Worm (Caenorhabditis elegans): ENCODE results near the gene C26B9.2.

- TF ChIP-seq lin-39 (tag; optimal IDR thresholded peaks at IDR 0.05) = no peak
- no peak for TF ChIP-seq unc-62 (GFP tag; optimal IDR thresholded peaks at IDR 0.05)
- TF ChIP-seq ama-1 (optimal IDR thresholded peaks at IDR 0.05) = no peak
- no peak for TF ChIP-seq nhr-237 (tag; optimal IDR thresholded peaks at IDR 0.05)
- TF ChIP-seq lsy-2 (tag; optimal IDR thresholded peaks at IDR 0.05) = no peak
- no peak for TF ChIP-seq nhr-12 (tag; optimal IDR thresholded peaks at IDR 0.05)
- no peak for TF ChIP-seq unc-39 (tag; optimal IDR thresholded peaks at IDR 0.05)
- TF ChIP-seq nhr-77 (tag; optimal IDR thresholded peaks at IDR 0.05) = no peak
- no peak for TF ChIP-seq elt-3 (tag; optimal IDR thresholded peaks at IDR 0.05)
- TF ChIP-seq gmeb-1 (tag; optimal IDR thresholded peaks at IDR 0.05) = no peak
- no peak for TF ChIP-seq zag-1 (tag; optimal IDR thresholded peaks at IDR 0.05)
These were observed 15.3 kb downstream of the C26B9.2 start for ce11 chrX:5355253-5355652.

Measured in whole organism, L2 larva.